Worm (Caenorhabditis elegans): Measurements from ENCODE around the gene mmaa-1.

DNA sequence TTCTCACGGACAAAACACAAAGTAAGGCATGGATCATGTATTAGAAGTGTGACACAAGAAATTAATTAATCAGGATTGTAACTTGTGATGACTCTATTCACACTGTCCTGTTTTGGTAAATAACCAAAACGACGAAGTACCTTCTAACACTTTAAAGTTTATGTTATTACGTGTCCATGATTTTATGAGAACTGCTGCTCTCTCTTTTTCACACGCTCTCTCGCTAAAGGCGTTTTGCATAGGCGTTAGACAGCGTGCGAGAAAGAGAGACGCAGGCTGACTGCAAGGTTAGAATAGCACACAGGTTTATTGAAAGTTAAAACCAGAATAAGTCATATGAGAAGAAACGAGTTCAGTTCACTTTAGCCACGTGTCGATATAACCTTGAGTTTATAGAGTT is 10.9 kb downstream of the mmaa-1 start:
- TF ChIP-seq pros-1 (tag; optimal IDR thresholded peaks at IDR 0.05) (no peak), nhr-11 (tag; optimal IDR thresholded peaks at IDR 0.05) (no peak), fkh-6 (tag; optimal IDR thresholded peaks at IDR 0.05) (no peak), ref-2 (tag; optimal IDR thresholded peaks at IDR 0.05) (no peak), unc-86 (tag; optimal IDR thresholded peaks at IDR 0.05) (no peak), nfya-1 (tag; optimal IDR thresholded peaks at IDR 0.05) (no peak), ama-1 (optimal IDR thresholded peaks at IDR 0.05) (no peak), syd-9 (tag; optimal IDR thresholded peaks at IDR 0.05) (no peak), sox-4 (tag; optimal IDR thresholded peaks at IDR 0.05) (no peak), K02D7.2 (tag; optimal IDR thresholded peaks at IDR 0.05) (no peak), Y22D7AL.16 (tag; optimal IDR thresholded peaks at IDR 0.05) (no peak), rnt-1 (tag; optimal IDR thresholded peaks at IDR 0.05) (no peak), ceh-22 (tag; optimal IDR thresholded peaks at IDR 0.05) (no peak)

Measured in whole organism, late embryonic.